ENCODE assay signal across 1 worm cellular context in genomic region chrII:13780792-13781248, ce11.
TF ChIP-seq lines count a peak whose summit lies in the region.

No protein-coding gene starts in this region.

TF ChIP-seq in whole organism, young adult, 124 proteins besides CTCF, POLR2A, EP300 and RAD21 (continued from another document):
- peak; percentile 8 for TF ChIP-seq lsl-1 (GFP tag; optimal IDR thresholded peaks at IDR 0.05; lab: Kevin White, UChicago)
- TF ChIP-seq unc-62 (GFP tag; optimal IDR thresholded peaks at IDR 0.05; lab: Kevin White, UChicago), result no peak
